Fruit fly (Drosophila melanogaster) whole organism, embryonic: Measurements from ENCODE around the gene SCCRO.
A peak's percentile ranks its signal among the peaks of the same experiment; 100 is the strongest.

ENCODE experiments used
- Atf3 ChIP-seq: fragments of 200-800 bp; sonication (Bioruptor generic); optimal IDR thresholded peaks from 3 replicates; lab custom pipeline; 2016; ENCODE audit warnings: missing biosample characterization, missing genetic modification characterization
- BtbVII ChIP-seq: fragments of 200-800 bp; sonication (Bioruptor generic); optimal IDR thresholded peaks from 3 replicates; lab custom pipeline; 2017; ENCODE audit warnings: missing biosample characterization, mild to moderate bottlenecking, missing genetic modification characterization
- CG10979 ChIP-seq: fragments of 200-800 bp; sonication (Bioruptor generic); optimal IDR thresholded peaks from 2 replicates; lab custom pipeline; 2018; ENCODE audit warnings: missing biosample characterization, mild to moderate bottlenecking, missing genetic modification characterization, moderate library complexity
- CG11696 ChIP-seq: fragments of 200-800 bp; sonication (Bioruptor generic); IDR thresholded peaks from 2 replicates; pipeline ENCODE4 v1.3.6; 2022; ENCODE audit warnings: missing biosample characterization, missing genetic modification characterization
- CG12769 ChIP-seq: fragments of 200-800 bp; sonication (Bioruptor generic); optimal IDR thresholded peaks from 2 replicates; lab custom pipeline; 2019; ENCODE audit warnings: missing biosample characterization, mild to moderate bottlenecking, missing genetic modification characterization, moderate library complexity
- CG15514 ChIP-seq: fragments of 200-800 bp; sonication (Bioruptor generic); optimal IDR thresholded peaks from 3 replicates; lab custom pipeline; 2017; ENCODE audit warnings: missing biosample characterization, missing genetic modification characterization, mild to moderate bottlenecking, moderate library complexity, missing genetic modification reagents
- CG1603 ChIP-seq: fragments of 200-800 bp; sonication (Bioruptor generic); optimal IDR thresholded peaks from 2 replicates; lab custom pipeline; 2019; ENCODE audit warnings: missing biosample characterization, mild to moderate bottlenecking, missing genetic modification characterization, moderate library complexity
- CG1647 ChIP-seq: fragments of 200-800 bp; sonication (Bioruptor generic); optimal IDR thresholded peaks from 3 replicates; lab custom pipeline; 2016; ENCODE audit warnings: missing biosample characterization, missing genetic modification characterization
- CG17385 ChIP-seq: fragments of 200-800 bp; sonication (Bioruptor generic); optimal IDR thresholded peaks from 3 replicates; lab custom pipeline; 2018; ENCODE audit warnings: missing biosample characterization, mild to moderate bottlenecking, missing genetic modification characterization
- CG18262 ChIP-seq: fragments of 200-800 bp; optimal IDR thresholded peaks from 3 replicates; lab custom pipeline; 2019; ENCODE audit warnings: missing biosample characterization, mild to moderate bottlenecking, missing genetic modification characterization, moderate library complexity
- CG18599 ChIP-seq: fragments of 200-800 bp; sonication (Bioruptor generic); optimal IDR thresholded peaks from 3 replicates; lab custom pipeline; 2017; ENCODE audit warnings: missing biosample characterization, missing genetic modification characterization, mild to moderate bottlenecking, moderate library complexity, missing genetic modification reagents
- CG34224 ChIP-seq: fragments of 200-800 bp; sonication (Bioruptor generic); IDR thresholded peaks from 3 replicates; pipeline ENCODE4 v1.3.6; 2022; ENCODE audit warnings: missing biosample characterization, missing genetic modification characterization; ENCODE audit not compliant: partially characterized antibody
- CG34376 ChIP-seq: fragments of 200-800 bp; sonication (Bioruptor generic); optimal IDR thresholded peaks from 2 replicates; lab custom pipeline; 2018; ENCODE audit warnings: missing biosample characterization, mild to moderate bottlenecking, missing genetic modification characterization
- CG42726 ChIP-seq: fragments of 200-800 bp; sonication (Bioruptor generic); IDR thresholded peaks from 2 replicates; pipeline ENCODE4 v1.3.6; 2022; ENCODE audit warnings: missing biosample characterization, missing genetic modification characterization; ENCODE audit not compliant: partially characterized antibody
- CG4328 ChIP-seq: fragments of 200-800 bp; sonication (Bioruptor generic); optimal IDR thresholded peaks from 3 replicates; lab custom pipeline; 2017; ENCODE audit warnings: missing biosample characterization, missing genetic modification reagents, missing genetic modification characterization
- CG6765 ChIP-seq: fragments of 200-800 bp; sonication (Bioruptor generic); optimal IDR thresholded peaks from 3 replicates; lab custom pipeline; 2017; ENCODE audit warnings: missing biosample characterization, mild to moderate bottlenecking, missing genetic modification characterization
- CG8089 ChIP-seq: fragments of 200-800 bp; sonication (Bioruptor generic); optimal IDR thresholded peaks from 3 replicates; lab custom pipeline; 2016; ENCODE audit warnings: missing biosample characterization, missing genetic modification characterization
- CG9609 ChIP-seq: fragments of 200-800 bp; sonication (Bioruptor generic); optimal IDR thresholded peaks from 3 replicates; lab custom pipeline; 2016; ENCODE audit warnings: missing biosample characterization, missing genetic modification characterization
- Dbx ChIP-seq: fragments of 200-800 bp; sonication (Bioruptor generic); IDR thresholded peaks from 3 replicates; pipeline ENCODE4 v1.3.6; 2022; ENCODE audit warnings: missing biosample characterization, missing genetic modification characterization
- GATAe ChIP-seq: fragments of 200-800 bp; sonication (Bioruptor generic); conservative IDR thresholded peaks from 2 replicates; pipeline ENCODE4 v1.3.6; 2022; ENCODE audit warnings: missing biosample characterization, missing genetic modification characterization
- HLH4C ChIP-seq: fragments of 200-800 bp; sonication (Bioruptor generic); IDR thresholded peaks from 3 replicates; pipeline ENCODE4 v1.3.6; 2022; ENCODE audit warnings: missing biosample characterization, missing genetic modification characterization; ENCODE audit not compliant: partially characterized antibody
- Hand ChIP-seq: fragments of 200-800 bp; sonication (Bioruptor generic); optimal IDR thresholded peaks from 2 replicates; lab custom pipeline; 2017; ENCODE audit warnings: mild to moderate bottlenecking, missing biosample characterization, missing genetic modification reagents, missing genetic modification characterization
- Hmr ChIP-seq: fragments of 200-800 bp; sonication (Bioruptor generic); optimal IDR thresholded peaks from 3 replicates; lab custom pipeline; 2017; ENCODE audit warnings: mild to moderate bottlenecking, missing biosample characterization, missing genetic modification reagents, missing genetic modification characterization
- Lim3 ChIP-seq: fragments of 200-800 bp; sonication (Bioruptor generic); IDR thresholded peaks from 2 replicates; pipeline ENCODE4 v1.3.6; 2022; ENCODE audit warnings: missing biosample characterization, missing genetic modification characterization
- NfI ChIP-seq: fragments of 200-800 bp; sonication (Bioruptor generic); optimal IDR thresholded peaks from 3 replicates; lab custom pipeline; 2018; ENCODE audit warnings: missing biosample characterization, mild to moderate bottlenecking, missing genetic modification characterization, moderate library complexity
- Rx ChIP-seq: fragments of 200-800 bp; sonication (Bioruptor generic); IDR thresholded peaks from 2 replicates; pipeline ENCODE4 v1.3.6; 2022; ENCODE audit warnings: missing biosample characterization, missing genetic modification characterization
- Vsx1 ChIP-seq: fragments of 200-800 bp; sonication (Bioruptor generic); optimal IDR thresholded peaks from 2 replicates; lab custom pipeline; 2017; ENCODE audit warnings: missing biosample characterization, mild to moderate bottlenecking, missing genetic modification characterization, missing genetic modification reagents
- Xbp1 ChIP-seq: fragments of 200-800 bp; sonication (Bioruptor generic); optimal IDR thresholded peaks from 3 replicates; lab custom pipeline; 2016; ENCODE audit warnings: missing biosample characterization, mild to moderate bottlenecking, missing genetic modification characterization
- amos ChIP-seq: fragments of 200-800 bp; sonication (Bioruptor generic); IDR thresholded peaks from 2 replicates; pipeline ENCODE4 v1.3.6; 2022; ENCODE audit warnings: missing biosample characterization, missing genetic modification characterization; ENCODE audit not compliant: partially characterized antibody
- az2 ChIP-seq: fragments of 200-800 bp; sonication (Bioruptor generic); optimal IDR thresholded peaks from 3 replicates; lab custom pipeline; 2016; ENCODE audit warnings: missing biosample characterization, missing genetic modification characterization
- chinmo ChIP-seq: fragments of 200-800 bp; sonication (Bioruptor generic); IDR thresholded peaks from 4 replicates; pipeline ENCODE4 v1.3.6; 2022; ENCODE audit warnings: missing biosample characterization, missing genetic modification characterization; ENCODE audit not compliant: partially characterized antibody
- corto ChIP-seq: fragments of 200-800 bp; sonication (Bioruptor generic); optimal IDR thresholded peaks from 2 replicates; lab custom pipeline; 2016; ENCODE audit warnings: missing biosample characterization, mild to moderate bottlenecking, missing genetic modification characterization, moderate library complexity
- dmrt11E ChIP-seq: fragments of 200-800 bp; sonication (Bioruptor generic); optimal IDR thresholded peaks from 3 replicates; lab custom pipeline; 2018; ENCODE audit warnings: missing biosample characterization, mild to moderate bottlenecking, missing genetic modification characterization, moderate library complexity
- exex ChIP-seq: fragments of 200-800 bp; sonication (Bioruptor generic); optimal IDR thresholded peaks from 4 replicates; lab custom pipeline; 2018; ENCODE audit warnings: missing biosample characterization, mild to moderate bottlenecking, missing genetic modification characterization, moderate library complexity
- fd64A ChIP-seq: fragments of 200-800 bp; sonication (Bioruptor generic); optimal IDR thresholded peaks from 3 replicates; lab custom pipeline; 2018; ENCODE audit warnings: missing biosample characterization, mild to moderate bottlenecking, missing genetic modification characterization
- gcm2 ChIP-seq: fragments of 200-800 bp; sonication (Bioruptor generic); optimal IDR thresholded peaks from 2 replicates; lab custom pipeline; 2016; ENCODE audit warnings: missing biosample characterization, missing genetic modification characterization
- grn ChIP-seq: fragments of 200-800 bp; sonication (Bioruptor generic); optimal IDR thresholded peaks from 3 replicates; lab custom pipeline; 2017; ENCODE audit warnings: missing biosample characterization, missing genetic modification characterization
- inv ChIP-seq: fragments of 200-800 bp; sonication (Bioruptor generic); IDR thresholded peaks from 2 replicates; pipeline ENCODE4 v1.3.6; 2022; ENCODE audit warnings: missing biosample characterization, missing genetic modification characterization; ENCODE audit not compliant: partially characterized antibody
- mirr ChIP-seq: fragments of 200-800 bp; sonication (Bioruptor generic); optimal IDR thresholded peaks from 3 replicates; lab custom pipeline; 2018; ENCODE audit warnings: missing biosample characterization, mild to moderate bottlenecking, missing genetic modification characterization
- odd ChIP-seq: fragments of 200-800 bp; sonication (Bioruptor generic); optimal IDR thresholded peaks from 2 replicates; lab custom pipeline; 2017; ENCODE audit warnings: missing biosample characterization, mild to moderate bottlenecking, missing genetic modification characterization
- sd ChIP-seq: fragments of 200-800 bp; sonication (Bioruptor generic); optimal IDR thresholded peaks from 3 replicates; lab custom pipeline; 2018; ENCODE audit warnings: missing biosample characterization, mild to moderate bottlenecking, missing genetic modification characterization, moderate library complexity
- slou ChIP-seq: fragments of 200-800 bp; sonication (Bioruptor generic); optimal IDR thresholded peaks from 3 replicates; lab custom pipeline; 2016; ENCODE audit warnings: missing biosample characterization, missing genetic modification characterization
- sug ChIP-seq: fragments of 200-800 bp; optimal IDR thresholded peaks from 2 replicates; lab custom pipeline; 2019; ENCODE audit warnings: missing biosample characterization, mild to moderate bottlenecking, missing genetic modification characterization, moderate library complexity
- tio ChIP-seq: fragments of 200-800 bp; sonication (Bioruptor generic); optimal IDR thresholded peaks from 2 replicates; lab custom pipeline; 2017; ENCODE audit warnings: missing biosample characterization, missing genetic modification characterization, inconsistent platforms
- vvl ChIP-seq: fragments of 200-800 bp; sonication (Bioruptor generic); IDR thresholded peaks from 2 replicates; pipeline ENCODE4 v1.3.6; 2022; ENCODE audit warnings: missing biosample characterization, missing genetic modification characterization
- wor ChIP-seq: fragments of 200-800 bp; sonication (Bioruptor generic); IDR thresholded peaks from 2 replicates; pipeline ENCODE4 v1.3.6; 2022; ENCODE audit warnings: missing biosample characterization, missing genetic modification characterization

Gene SCCRO

DNA sequence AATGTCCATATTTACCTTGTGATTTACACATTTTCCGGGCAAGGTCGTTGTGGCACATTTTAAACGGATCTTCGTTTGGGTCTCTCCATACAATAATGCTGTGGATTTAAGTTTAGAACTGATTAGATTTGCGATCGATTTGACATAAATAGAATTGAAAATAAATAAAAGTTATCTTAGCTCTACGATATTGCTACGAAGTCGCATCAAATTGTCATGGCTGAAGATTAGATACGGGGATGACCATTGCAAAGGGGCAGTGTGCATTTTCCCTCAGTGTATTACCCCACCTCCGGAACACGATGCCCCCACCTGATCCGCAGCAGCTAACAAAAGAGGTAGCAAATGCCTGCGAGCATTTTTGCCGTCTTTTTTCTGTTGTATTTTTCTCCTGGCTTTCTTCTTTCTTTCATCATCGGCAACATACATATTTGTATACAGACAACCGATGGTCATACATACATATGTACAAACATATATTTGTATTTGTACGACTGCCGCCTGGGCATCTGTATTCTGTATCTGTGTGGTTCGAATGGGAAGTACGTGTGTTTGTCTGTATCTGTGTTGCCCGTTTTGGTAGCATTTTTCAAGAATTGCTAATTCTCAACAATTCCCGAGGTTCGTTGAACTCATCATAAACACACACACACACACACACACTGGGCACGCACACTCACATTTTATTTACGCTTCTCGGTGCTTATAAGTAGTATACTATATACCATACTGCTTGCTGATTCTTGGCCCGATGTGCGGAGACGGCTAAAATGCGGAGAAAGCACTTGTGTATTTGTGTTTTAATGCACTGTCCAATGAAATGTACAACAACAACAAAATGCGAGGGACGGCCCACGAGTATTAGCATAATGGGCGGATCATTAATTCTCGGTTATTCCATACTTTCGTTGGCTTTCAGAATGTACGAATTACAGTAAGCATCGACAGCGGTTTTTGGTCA is 18.5 kb upstream of the SCCRO start (continued):
- TF ChIP-seq vvl (GFP tag; lab: Robert Waterston, UW) = peak; percentile 12; the same call in 1 of the 2 replicates

dm6 chr3L:15547187-15547790 is 15.9 kb upstream of the SCCRO start:
- TF ChIP-seq sug (tag; lab: Kevin White, UChicago) = peak; percentile 72
- peak; percentile 23 for TF ChIP-seq mirr (GFP tag; lab: Kevin White, UChicago)
- TF ChIP-seq az2 (GFP tag; lab: Kevin White, UChicago) = no peak
- TF ChIP-seq HLH4C = no peak
- no peak for TF ChIP-seq dmrt11E (tag; lab: Kevin White, UChicago)
- 0 out of 4 replicates have a peak, but pooled peaks have one; percentile 59 for TF ChIP-seq chinmo
- TF ChIP-seq Rx = no peak
- TF ChIP-seq Hand (GFP tag; lab: Kevin White, UChicago) = no peak
- no peak for TF ChIP-seq Lim3 (GFP tag; lab: Robert Waterston, UW)
- peak; percentile 29 for TF ChIP-seq grn (GFP tag; lab: Kevin White, UChicago)
- peak; percentile 80 for TF ChIP-seq exex (tag; lab: Kevin White, UChicago)
- TF ChIP-seq sd (tag; lab: Kevin White, UChicago) = peak; percentile 41
- TF ChIP-seq CG4328 (GFP tag; lab: Kevin White, UChicago) = no peak
- no peak for TF ChIP-seq fd64A (GFP tag; lab: Kevin White, UChicago)
- TF ChIP-seq GATAe (GFP tag; lab: Robert Waterston, UW) = 0 out of 2 replicates have a peak, but pooled peaks have one; percentile 18
- no peak for TF ChIP-seq Atf3
- no peak for TF ChIP-seq BtbVII (GFP tag; lab: Kevin White, UChicago)
- TF ChIP-seq gcm2 (GFP tag; lab: Kevin White, UChicago) = no peak
- no peak for TF ChIP-seq CG42726
- no peak for TF ChIP-seq CG9609 (GFP tag; lab: Kevin White, UChicago)
- no peak for TF ChIP-seq CG34224 (GFP tag; lab: Robert Waterston, UW)
- TF ChIP-seq CG10979 = no peak
- TF ChIP-seq inv = no peak
- TF ChIP-seq Dbx (GFP tag; lab: Robert Waterston, UW) = no peak
- no peak for TF ChIP-seq CG1647
- TF ChIP-seq amos (GFP tag; lab: Robert Waterston, UW) = no peak
- TF ChIP-seq slou (GFP tag; lab: Kevin White, UChicago) = no peak
- TF ChIP-seq CG12769 (tag; lab: Kevin White, UChicago) = peak; percentile 2
- no peak for TF ChIP-seq NfI (GFP tag; lab: Kevin White, UChicago)
- peak; percentile 56 for TF ChIP-seq corto (GFP tag; lab: Kevin White, UChicago)
- no peak for TF ChIP-seq Xbp1 (GFP tag; lab: Kevin White, UChicago)
- no peak for TF ChIP-seq CG1603 (tag; lab: Kevin White, UChicago)
- TF ChIP-seq, all 482 proteins: peak for 9

dm6 chr3L:15548843-15549242 is 14.4 kb upstream of the SCCRO start:
- TF ChIP-seq odd (peak; percentile 16), CG6765 (peak; percentile 44), Hmr (GFP tag; lab: Kevin White, UChicago) (peak; percentile 69), wor (GFP tag; lab: Robert Waterston, UW) (no peak), CG34376 (GFP tag; lab: Kevin White, UChicago) (peak; percentile 59), CG18599 (peak; percentile 72), CG15514 (peak; percentile 48), CG11696 (GFP tag; lab: Robert Waterston, UW) (0 out of 2 replicates have a peak, but pooled peaks have one; percentile 13), CG17385 (GFP tag; lab: Kevin White, UChicago) (no peak), tio (GFP tag; lab: Kevin White, UChicago) (no peak), CG8089 (GFP tag; lab: Kevin White, UChicago) (no peak), CG18262 (tag; lab: Kevin White, UChicago) (no peak), Vsx1 (GFP tag; lab: Kevin White, UChicago) (peak; percentile 39)
